Fruit fly (Drosophila melanogaster): ENCODE data around the gene CG10650.

CG10650 gene

DNA sequence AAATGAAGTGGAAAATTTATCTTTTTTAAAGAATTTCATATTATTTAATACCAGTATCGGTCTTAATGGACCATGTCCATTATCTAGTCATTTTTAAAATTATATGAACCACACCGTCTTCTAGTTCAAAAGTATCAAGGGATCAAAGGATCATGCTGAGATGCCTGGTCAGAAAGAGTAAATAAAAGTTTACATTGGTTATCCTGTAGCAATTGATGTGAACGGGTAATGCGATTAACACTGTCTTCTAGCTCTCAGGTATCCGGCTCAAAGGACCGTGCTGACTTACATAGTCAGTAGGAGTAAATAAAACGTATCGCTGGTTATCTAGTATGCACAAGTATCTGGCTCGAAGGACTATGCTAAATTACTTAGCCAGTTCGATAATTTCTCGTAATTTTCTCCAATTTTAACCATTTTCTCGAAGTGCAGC is 23.4 kb upstream of the CG10650 start (continued):
- no peak for TF ChIP-seq sob (GFP tag; IDR thresholded peaks at IDR 0.05)
- peak; percentile 28 for TF ChIP-seq HLH54F (GFP tag; optimal IDR thresholded peaks at IDR 0.05)
- no peak for TF ChIP-seq CG3995 (GFP tag; optimal IDR thresholded peaks at IDR 0.05)
- no peak for TF ChIP-seq dimm (GFP tag; IDR thresholded peaks at IDR 0.05)
- TF ChIP-seq salm (tag; optimal IDR thresholded peaks at IDR 0.05) = no peak
- peak; percentile 44 for TF ChIP-seq lilli (GFP tag; optimal IDR thresholded peaks at IDR 0.05)
- no peak for TF ChIP-seq Gsc (GFP tag; IDR thresholded peaks at IDR 0.05)
- no peak for TF ChIP-seq Opbp (GFP tag; IDR thresholded peaks at IDR 0.05; ENCODE audit: partially characterized antibody)
- no peak for TF ChIP-seq CG2129 (GFP tag; IDR thresholded peaks at IDR 0.05; ENCODE audit: partially characterized antibody)
- TF ChIP-seq Rfx (GFP tag; IDR thresholded peaks at IDR 0.05) = no peak
- TF ChIP-seq ken (GFP tag; IDR thresholded peaks at IDR 0.05) = no peak
- TF ChIP-seq CG9876 (GFP tag; optimal IDR thresholded peaks at IDR 0.05) = no peak
- TF ChIP-seq scrt (GFP tag; optimal IDR thresholded peaks at IDR 0.05) = no peak
- TF ChIP-seq pros (GFP tag; optimal IDR thresholded peaks at IDR 0.05) = no peak
- no peak for TF ChIP-seq ac (GFP tag; optimal IDR thresholded peaks at IDR 0.05)
- no peak for TF ChIP-seq Sry-δ (GFP tag; optimal IDR thresholded peaks at IDR 0.05)
- no peak for TF ChIP-seq CG9932 (GFP tag; IDR thresholded peaks at IDR 0.05)
- no peak for TF ChIP-seq CG6689 (GFP tag; IDR thresholded peaks at IDR 0.05)
- no peak for TF ChIP-seq CG7357 (GFP tag; IDR thresholded peaks at IDR 0.05)
- TF ChIP-seq CG3847 (GFP tag; IDR thresholded peaks at IDR 0.05) = no peak
- peak; percentile 45 for TF ChIP-seq CG3281 (GFP tag; optimal IDR thresholded peaks at IDR 0.05)
- no peak for TF ChIP-seq CHES-1-like (GFP tag; optimal IDR thresholded peaks at IDR 0.05)
- no peak for TF ChIP-seq Deaf1 (tag; optimal IDR thresholded peaks at IDR 0.05)
- peak; percentile 10 for TF ChIP-seq CG15011 (GFP tag; optimal IDR thresholded peaks at IDR 0.05)
- TF ChIP-seq exex (tag; optimal IDR thresholded peaks at IDR 0.05) = no peak
- no peak for TF ChIP-seq Awh (GFP tag; IDR thresholded peaks at IDR 0.05)
- TF ChIP-seq amos (GFP tag; IDR thresholded peaks at IDR 0.05; ENCODE audit: partially characterized antibody) = no peak
- TF ChIP-seq CG9797 (GFP tag; optimal IDR thresholded peaks at IDR 0.05) = no peak
- no peak for TF ChIP-seq emc (GFP tag; optimal IDR thresholded peaks at IDR 0.05)
- no peak for TF ChIP-seq CG12071 (GFP tag; optimal IDR thresholded peaks at IDR 0.05)
- TF ChIP-seq Hsf (GFP tag; optimal IDR thresholded peaks at IDR 0.05) = peak; percentile 23
- peak; percentile 53 for TF ChIP-seq Ets65A (GFP tag)
- TF ChIP-seq GATAe (GFP tag; conservative IDR thresholded peaks at IDR 0.05) = no peak
- no peak for TF ChIP-seq CG10654 (GFP tag; optimal IDR thresholded peaks at IDR 0.05)
- TF ChIP-seq unpg (GFP tag; optimal IDR thresholded peaks at IDR 0.05) = no peak
- TF ChIP-seq phol (tag; optimal IDR thresholded peaks at IDR 0.05) = peak; percentile 31
- TF ChIP-seq Eip74EF (GFP tag; optimal IDR thresholded peaks at IDR 0.05) = no peak
- TF ChIP-seq CG1602 (GFP tag; optimal IDR thresholded peaks at IDR 0.05) = no peak
- TF ChIP-seq kni (GFP tag; optimal IDR thresholded peaks at IDR 0.05) = no peak
- no peak for TF ChIP-seq Tbp (GFP tag; optimal IDR thresholded peaks at IDR 0.05)
- no peak for TF ChIP-seq wdn (GFP tag; IDR thresholded peaks at IDR 0.05)
- TF ChIP-seq fd102C (GFP tag; optimal IDR thresholded peaks at IDR 0.05) = no peak
- TF ChIP-seq Myb (GFP tag; optimal IDR thresholded peaks at IDR 0.05) = no peak
- no peak for TF ChIP-seq Dek (tag; optimal IDR thresholded peaks at IDR 0.05)
- no peak for TF ChIP-seq crol (GFP tag; IDR thresholded peaks at IDR 0.05)
- no peak for TF ChIP-seq hbn (GFP tag; IDR thresholded peaks at IDR 0.05; ENCODE audit: partially characterized antibody)
- TF ChIP-seq seq (GFP tag; IDR thresholded peaks at IDR 0.05) = peak; percentile 19; the same call in 1 of the 2 replicates
- TF ChIP-seq ab (GFP tag; optimal IDR thresholded peaks at IDR 0.05) = no peak
- TF ChIP-seq ara (GFP tag; IDR thresholded peaks at IDR 0.05) = no peak
- TF ChIP-seq CG2678 (tag; optimal IDR thresholded peaks at IDR 0.05) = peak; percentile 71
- no peak for TF ChIP-seq zf30C (GFP tag; optimal IDR thresholded peaks at IDR 0.05)
- no peak for TF ChIP-seq CG31365 (tag; optimal IDR thresholded peaks at IDR 0.05)

Measured in whole organism, embryonic.